Worm (Caenorhabditis elegans) whole organism, mixed stage, embryonic: Measurements from ENCODE around the gene T28F3.8.
A peak's percentile ranks its signal among the peaks of the same experiment; 100 is the strongest.

Experiments
- mls-2 ChIP-seq: sonication (generic microtip); optimal IDR thresholded peaks from 2 replicates; lab custom pipeline; 2016; ENCODE audit warnings: mild to moderate bottlenecking, missing genetic modification characterization, moderate library complexity, missing compliant biosample characterization
- nhr-12 ChIP-seq: fragments of 150-350 bp; optimal IDR thresholded peaks from 2 replicates; lab custom pipeline; 2014; ENCODE audit warnings: missing biosample characterization, missing genetic modification characterization
- nhr-2 ChIP-seq: fragments of 150-350 bp; optimal IDR thresholded peaks from 2 replicates; lab custom pipeline; 2014; ENCODE audit warnings: missing biosample characterization, missing genetic modification characterization
- snpc-4 ChIP-seq: fragments of 150-350 bp; optimal IDR thresholded peaks from 2 replicates; lab custom pipeline; 2014; ENCODE audit warnings: missing biosample characterization, missing genetic modification characterization
- unc-39 ChIP-seq: fragments of 150-350 bp; optimal IDR thresholded peaks from 2 replicates; lab custom pipeline; 2014; ENCODE audit warnings: missing biosample characterization, missing genetic modification characterization
- ztf-11 ChIP-seq: fragments of 150-350 bp; optimal IDR thresholded peaks from 2 replicates; lab custom pipeline; 2014; ENCODE audit warnings: missing biosample characterization, missing genetic modification characterization

DNA sequence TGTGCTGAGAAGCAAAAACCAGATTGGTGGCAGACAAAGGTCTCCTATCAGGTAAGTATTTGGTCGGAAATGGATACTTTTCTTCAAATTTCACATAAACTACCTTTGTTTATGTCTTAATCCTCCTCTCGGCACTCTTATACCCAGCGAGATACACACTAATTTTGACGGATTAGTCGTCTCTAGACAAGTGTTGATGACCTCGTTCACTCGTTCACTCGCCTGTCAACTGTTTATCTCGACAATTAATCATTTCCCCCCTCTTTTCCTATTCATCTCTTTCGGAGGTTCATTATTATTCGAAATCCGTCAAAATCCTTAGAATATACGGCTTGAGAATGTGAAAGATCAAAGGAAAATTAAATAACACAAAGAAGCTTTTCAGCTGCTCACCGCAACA, 37.4 kb downstream of the T28F3.8 start:
- TF ChIP-seq nhr-2 (tag; lab: Kevin White, UChicago) = peak; percentile 80
- TF ChIP-seq unc-39 (tag; lab: Kevin White, UChicago) = no peak
- no peak for TF ChIP-seq ztf-11 (tag; lab: Kevin White, UChicago)
- no peak for TF ChIP-seq mls-2
- no peak for TF ChIP-seq snpc-4 (tag; lab: Kevin White, UChicago)
- TF ChIP-seq nhr-12 (tag; lab: Kevin White, UChicago) = no peak
